Worm (Caenorhabditis elegans): ENCODE results near the gene T25F10.1.

Gene T25F10.1

ce11 chrV:6783044-6783625, 14.8 kb downstream of the T25F10.1 start (continued):
- TF ChIP-seq cebp-1 (GFP tag; IDR thresholded peaks at IDR 0.05) (no peak), cebp-1 (tag; optimal IDR thresholded peaks at IDR 0.05) (no peak), chd-7 (tag; optimal IDR thresholded peaks at IDR 0.05) (no peak), hmg-20 (GFP tag; IDR thresholded peaks at IDR 0.05) (no peak), lin-35 (GFP tag; optimal IDR thresholded peaks at IDR 0.05) (no peak), egl-18 (GFP tag; IDR thresholded peaks at IDR 0.05) (no peak), madf-8 (GFP tag; conservative IDR thresholded peaks at IDR 0.05) (peak; percentile 3), Y79H2A.3 (GFP tag; conservative IDR thresholded peaks at IDR 0.05) (peak; percentile 78), Y95B8A.8 (GFP tag; IDR thresholded peaks at IDR 0.05) (no peak), F39B2.1 (GFP tag; IDR thresholded peaks at IDR 0.05) (no peak), lsy-27 (tag; optimal IDR thresholded peaks at IDR 0.05; ENCODE audit: borderline replicate concordance, insufficient read depth) (no peak), rpc-1 (optimal IDR thresholded peaks at IDR 0.05) (no peak), rpc-1 (tag; optimal IDR thresholded peaks at IDR 0.05) (no peak), ztf-3 (GFP tag; optimal IDR thresholded peaks at IDR 0.05) (no peak), somi-1 (GFP tag; optimal IDR thresholded peaks at IDR 0.05) (no peak), bed-1 (GFP tag; IDR thresholded peaks at IDR 0.05) (no peak), F49E8.2 (tag; optimal IDR thresholded peaks at IDR 0.05; ENCODE audit: insufficient read depth) (peak; percentile 66), aptf-2 (GFP tag; conservative IDR thresholded peaks at IDR 0.05) (no peak), egl-44 (GFP tag; IDR thresholded peaks at IDR 0.05) (no peak), tbp1 (GFP tag; optimal IDR thresholded peaks at IDR 0.05) (peak; percentile 32), hmg-1.2 (GFP tag; IDR thresholded peaks at IDR 0.05) (peak; percentile 39), Y53G8AR.9 (GFP tag; conservative IDR thresholded peaks at IDR 0.05) (peak; percentile 51; the same call in 1 of the 2 replicates), madf-6 (GFP tag; IDR thresholded peaks at IDR 0.05) (peak; percentile 79), F57C9.4 (tag; optimal IDR thresholded peaks at IDR 0.05) (no peak), zim-3 (tag; optimal IDR thresholded peaks at IDR 0.05) (no peak), ceh-58 (GFP tag; IDR thresholded peaks at IDR 0.05) (no peak), ceh-91 (GFP tag; IDR thresholded peaks at IDR 0.05) (no peak), let-607 (tag; optimal IDR thresholded peaks at IDR 0.05) (no peak), attf-5 (GFP tag; optimal IDR thresholded peaks at IDR 0.05) (peak; percentile 38), nhr-90 (tag; optimal IDR thresholded peaks at IDR 0.05) (no peak), ZK185.1 (tag; optimal IDR thresholded peaks at IDR 0.05; ENCODE audit: poor library complexity, severe bottlenecking) (no peak), ama-1 (optimal IDR thresholded peaks at IDR 0.05) (no peak), ama-1 (GFP tag; optimal IDR thresholded peaks at IDR 0.05) (peak in 1 of 2 experiments; percentile 69), Y67H2A.10 (GFP tag; conservative IDR thresholded peaks at IDR 0.05) (no peak), T26A5.8 (tag; optimal IDR thresholded peaks at IDR 0.05) (no peak), sdz-38 (tag; optimal IDR thresholded peaks at IDR 0.05) (no peak), dpl-1 (GFP tag; optimal IDR thresholded peaks at IDR 0.05) (no peak), snpc-1.3 (tag; optimal IDR thresholded peaks at IDR 0.05; ENCODE audit: insufficient read depth) (no peak), F23B12.7 (tag; optimal IDR thresholded peaks at IDR 0.05; ENCODE audit: insufficient read depth) (no peak), lin-54 (GFP tag; optimal IDR thresholded peaks at IDR 0.05) (peak; percentile 46), ztf-22 (GFP tag; optimal IDR thresholded peaks at IDR 0.05) (no peak), nhr-120 (GFP tag; IDR thresholded peaks at IDR 0.05) (no peak), hlh-26 (GFP tag; conservative IDR thresholded peaks at IDR 0.05) (no peak), F52B5.7 (tag; optimal IDR thresholded peaks at IDR 0.05) (peak; percentile 45), ccch-3 (GFP tag; optimal IDR thresholded peaks at IDR 0.05) (no peak), F57A8.1 (GFP tag; optimal IDR thresholded peaks at IDR 0.05) (no peak), C17E4.6 (GFP tag; IDR thresholded peaks at IDR 0.05) (0 out of 2 replicates have a peak, but pooled peaks have one; percentile 23), Y53F4B.3 (GFP tag; IDR thresholded peaks at IDR 0.05) (no peak)

Measured in whole organism, young adult.